Worm (Caenorhabditis elegans) whole organism, L4/young adult: ENCODE measurements around the gene C55C3.1.

Experiments
- W03F9.2 ChIP-seq: fragments of 150-350 bp; optimal IDR thresholded peaks from 2 replicates; lab custom pipeline; 2014; ENCODE audit warnings: missing biosample characterization, missing genetic modification characterization
- dao-5 ChIP-seq: sonication (generic microtip); optimal IDR thresholded peaks from 2 replicates; lab custom pipeline; 2016; ENCODE audit warnings: missing genotype, missing genetic modification characterization, moderate library complexity, missing compliant biosample characterization
- him-1 ChIP-seq: sonication (generic microtip); optimal IDR thresholded peaks from 2 replicates; lab custom pipeline; 2016; ENCODE audit warnings: missing genotype, missing genetic modification reagents, missing genetic modification characterization, missing compliant biosample characterization

Gene C55C3.1

DNA sequence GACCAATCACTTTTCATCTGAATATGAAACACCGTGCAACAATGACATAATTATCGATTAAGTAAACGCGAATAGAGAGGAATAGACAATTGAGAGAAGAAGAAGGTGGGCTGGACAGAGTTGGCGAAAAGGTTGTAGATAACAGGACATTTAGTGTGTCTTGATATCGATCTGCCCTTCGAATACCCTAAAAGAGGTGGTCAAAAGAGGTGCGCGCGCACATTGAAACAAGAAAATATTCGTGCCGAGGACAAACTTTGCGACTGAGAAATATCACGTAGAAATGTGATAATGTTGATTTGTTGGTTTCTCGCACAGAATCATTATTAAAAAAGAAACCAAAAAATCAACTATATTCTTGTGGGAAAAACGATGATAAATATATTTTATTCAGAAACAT lies 41.0 kb downstream of the C55C3.1 start:
- TF ChIP-seq dao-5 (tag; lab: Kevin White, UChicago) (no peak), W03F9.2 (no peak), him-1 (tag; lab: Kevin White, UChicago) (no peak)

DNA sequence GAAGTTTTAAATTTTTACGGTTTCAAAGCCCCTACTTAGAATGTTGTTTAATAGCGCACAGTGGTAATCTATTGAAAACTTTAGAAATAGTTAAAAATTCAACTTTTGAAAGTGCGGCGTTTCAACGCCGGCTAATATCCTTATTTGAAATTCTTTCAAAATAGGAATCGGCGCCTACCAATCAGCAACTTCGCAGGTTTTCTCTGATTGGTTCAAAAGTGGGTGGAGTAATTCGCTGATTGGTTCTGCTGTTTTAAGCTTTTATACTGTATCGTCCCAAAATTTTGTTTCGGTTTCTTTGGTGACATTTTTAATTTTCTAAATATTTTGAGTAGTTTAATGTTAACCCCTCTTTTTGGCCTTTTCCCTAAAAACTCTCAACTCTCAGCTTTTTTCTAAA lies 43.1 kb downstream of the C55C3.1 start:
- no peak for TF ChIP-seq W03F9.2
- TF ChIP-seq dao-5 (tag; lab: Kevin White, UChicago), result no peak
- TF ChIP-seq him-1 (tag; lab: Kevin White, UChicago), result no peak

DNA sequence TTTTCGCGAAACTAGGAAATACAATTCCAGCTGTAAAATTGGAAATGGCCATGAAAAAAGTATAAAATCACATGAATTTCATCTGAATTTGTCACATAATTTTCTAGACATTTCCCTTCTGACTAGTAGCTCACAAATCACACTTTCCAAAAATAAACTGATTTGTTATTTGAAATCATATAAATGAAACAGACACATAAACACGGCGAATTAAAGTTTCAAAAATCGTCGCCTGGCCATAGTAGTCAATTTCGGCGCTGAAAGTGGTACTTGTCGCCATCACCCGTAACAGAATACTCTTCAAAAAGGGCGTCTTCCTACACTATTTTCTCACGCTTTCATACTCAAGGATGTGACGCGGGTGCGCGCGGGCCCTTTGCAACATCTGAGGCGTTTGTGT lies 43.8 kb downstream of the C55C3.1 start:
- TF ChIP-seq dao-5 (tag; lab: Kevin White, UChicago) (no peak), him-1 (tag; lab: Kevin White, UChicago) (no peak), W03F9.2 (no peak)

DNA sequence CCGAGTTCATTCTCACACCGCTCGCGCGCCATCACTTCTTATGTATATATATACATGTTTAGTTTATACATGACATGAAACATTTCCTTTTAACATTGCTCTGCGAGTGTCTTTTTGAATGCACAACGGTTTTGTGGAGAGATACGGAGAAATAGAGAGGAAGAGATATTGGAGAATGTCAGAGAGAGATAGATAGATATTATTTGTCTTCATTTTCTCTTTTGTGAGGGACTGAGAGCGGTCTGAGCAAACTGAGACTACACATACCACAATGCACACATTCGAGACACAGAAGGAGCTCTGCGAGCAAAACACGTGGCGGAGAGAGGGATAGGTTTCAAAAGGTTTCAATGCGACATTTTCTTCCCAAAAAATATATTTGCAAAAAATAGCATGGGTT lies 44.4 kb downstream of the C55C3.1 start:
- no peak for TF ChIP-seq him-1 (tag; lab: Kevin White, UChicago)
- TF ChIP-seq W03F9.2, result no peak
- TF ChIP-seq dao-5 (tag; lab: Kevin White, UChicago), result no peak

DNA sequence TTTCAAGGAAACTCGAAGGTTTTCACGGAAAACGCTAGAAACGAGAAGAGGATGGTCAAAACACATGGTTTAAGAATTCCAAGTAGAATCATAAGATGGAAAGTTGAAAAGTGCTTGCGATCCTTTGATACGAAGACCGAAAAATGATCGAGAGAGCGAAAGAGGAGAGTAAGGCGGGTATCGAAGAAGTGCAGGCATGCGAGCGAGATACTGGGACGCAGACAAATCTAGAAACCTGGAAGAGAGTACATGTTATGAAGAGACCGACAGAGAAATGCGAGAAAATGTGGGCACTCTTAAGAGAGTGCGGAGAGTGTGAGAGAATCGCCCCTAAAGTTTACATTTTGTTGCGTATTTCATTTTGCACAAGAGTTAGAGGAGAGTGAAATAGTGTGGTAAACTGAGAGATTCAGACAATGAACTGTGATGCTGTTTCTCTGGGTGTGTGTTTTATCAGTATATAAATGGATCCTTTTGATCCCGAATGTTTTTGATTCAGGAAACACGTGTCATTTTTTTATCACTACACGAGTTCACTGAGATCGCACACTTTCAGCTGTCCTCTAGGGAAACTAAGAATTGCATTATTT lies 45.2 kb downstream of the C55C3.1 start:
- no peak for TF ChIP-seq W03F9.2
- no peak for TF ChIP-seq dao-5 (tag; lab: Kevin White, UChicago)
- TF ChIP-seq him-1 (tag; lab: Kevin White, UChicago), result no peak

DNA sequence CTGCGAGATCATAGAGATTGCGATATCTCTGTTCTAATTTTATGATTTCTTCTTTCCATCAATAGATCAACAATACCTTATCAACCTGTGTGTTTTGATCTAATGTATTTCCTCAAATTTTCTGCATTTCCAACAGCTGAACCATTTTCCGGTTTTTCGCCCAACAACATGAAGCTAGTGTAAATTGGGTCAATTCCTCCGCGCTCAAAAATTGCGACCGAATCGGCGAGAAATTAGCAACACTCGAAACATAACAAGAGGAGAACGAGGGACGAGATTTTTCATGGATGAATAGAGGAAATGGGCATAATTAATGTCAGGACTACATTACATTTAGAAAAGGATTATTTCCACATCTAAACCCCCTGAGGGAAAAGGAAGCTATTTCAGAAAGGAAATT lies 45.9 kb downstream of the C55C3.1 start:
- TF ChIP-seq him-1 (tag; lab: Kevin White, UChicago) (no peak), dao-5 (tag; lab: Kevin White, UChicago) (no peak), W03F9.2 (no peak)

DNA sequence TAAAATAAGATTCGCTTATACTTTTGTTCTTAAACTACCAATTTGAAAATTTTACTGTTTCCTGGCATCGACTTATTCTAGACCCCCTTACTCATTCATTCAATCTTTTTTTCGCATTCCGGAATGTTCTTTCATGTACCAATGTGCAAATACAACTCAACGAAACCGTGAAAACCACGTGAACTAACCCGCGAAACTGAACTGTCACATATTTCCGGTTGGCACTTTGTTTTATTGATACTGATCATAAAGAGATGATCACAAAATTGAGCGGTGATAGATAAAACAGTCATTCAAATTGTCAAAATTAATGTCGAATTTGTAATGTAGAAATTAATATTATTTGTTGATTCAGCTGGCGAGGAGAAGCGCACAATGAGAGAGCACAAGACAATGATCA lies 47.0 kb downstream of the C55C3.1 start:
- TF ChIP-seq W03F9.2 (no peak), him-1 (tag; lab: Kevin White, UChicago) (no peak), dao-5 (tag; lab: Kevin White, UChicago) (no peak)

DNA sequence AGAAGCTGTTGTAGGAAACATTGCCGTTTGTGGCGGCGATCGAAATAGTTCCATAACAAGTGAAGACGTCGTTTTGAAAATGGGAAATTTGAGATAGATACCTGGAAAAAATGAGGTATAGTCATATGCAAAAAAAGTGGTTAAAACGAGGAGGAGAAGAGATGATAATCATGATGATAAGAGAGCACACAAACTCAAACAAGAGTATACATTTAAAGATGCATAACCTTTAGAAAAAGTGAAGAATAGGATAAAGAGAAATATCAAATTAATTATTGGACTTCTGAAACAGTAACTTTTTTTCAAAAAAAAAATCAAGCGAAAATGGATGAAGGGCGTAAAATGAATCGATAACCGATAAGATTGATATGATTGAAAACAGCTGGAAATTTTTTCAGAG lies 48.9 kb downstream of the C55C3.1 start, which contains the start of gene nhr-46:
Gene nhr-46, minus strand, starts transcription at position 101 of the 400 bp plus-strand sequence.
- TF ChIP-seq W03F9.2 (no peak), dao-5 (tag; lab: Kevin White, UChicago) (no peak), him-1 (tag; lab: Kevin White, UChicago) (no peak)

DNA sequence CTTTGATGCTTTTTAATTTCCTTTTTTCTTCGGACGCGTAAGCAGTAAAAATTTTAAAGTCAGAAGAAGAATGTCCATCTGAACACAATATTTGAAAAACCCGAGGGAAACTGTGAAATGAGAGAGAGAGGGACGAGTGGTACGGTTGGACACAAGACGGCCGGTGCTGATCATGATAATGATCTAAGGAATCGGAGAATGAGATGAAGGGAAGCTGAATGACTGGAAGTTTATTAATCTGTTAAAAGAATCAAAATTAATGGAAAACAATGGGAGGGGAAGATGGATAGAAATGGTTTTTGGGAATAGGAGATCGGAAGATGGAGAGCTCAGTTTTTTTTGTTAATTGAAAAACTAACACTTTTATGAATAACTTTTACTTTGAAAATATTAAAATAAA lies 49.8 kb downstream of the C55C3.1 start:
- TF ChIP-seq dao-5 (tag; lab: Kevin White, UChicago) (no peak), him-1 (tag; lab: Kevin White, UChicago) (no peak), W03F9.2 (no peak)

DNA sequence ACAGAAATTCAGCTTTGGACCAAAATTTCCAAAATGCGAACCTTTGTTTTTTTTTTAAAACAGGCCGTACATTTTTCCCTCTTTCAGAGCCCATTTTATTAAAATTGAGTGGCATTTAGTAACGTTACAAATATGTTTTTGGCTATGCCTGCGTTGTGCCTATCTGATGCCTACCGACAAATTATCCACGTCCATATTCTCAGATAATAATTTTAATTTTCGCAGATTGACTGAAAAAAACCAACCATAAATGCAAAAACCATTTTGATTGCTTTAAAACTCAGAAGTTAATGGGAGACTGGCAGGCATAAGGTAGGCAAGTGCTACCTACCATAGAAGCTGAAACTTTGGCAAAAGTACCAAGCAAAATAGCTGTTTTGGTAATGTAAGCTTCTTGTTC lies 51.8 kb downstream of the C55C3.1 start:
- no peak for TF ChIP-seq W03F9.2
- no peak for TF ChIP-seq him-1 (tag; lab: Kevin White, UChicago)
- TF ChIP-seq dao-5 (tag; lab: Kevin White, UChicago), result no peak

DNA sequence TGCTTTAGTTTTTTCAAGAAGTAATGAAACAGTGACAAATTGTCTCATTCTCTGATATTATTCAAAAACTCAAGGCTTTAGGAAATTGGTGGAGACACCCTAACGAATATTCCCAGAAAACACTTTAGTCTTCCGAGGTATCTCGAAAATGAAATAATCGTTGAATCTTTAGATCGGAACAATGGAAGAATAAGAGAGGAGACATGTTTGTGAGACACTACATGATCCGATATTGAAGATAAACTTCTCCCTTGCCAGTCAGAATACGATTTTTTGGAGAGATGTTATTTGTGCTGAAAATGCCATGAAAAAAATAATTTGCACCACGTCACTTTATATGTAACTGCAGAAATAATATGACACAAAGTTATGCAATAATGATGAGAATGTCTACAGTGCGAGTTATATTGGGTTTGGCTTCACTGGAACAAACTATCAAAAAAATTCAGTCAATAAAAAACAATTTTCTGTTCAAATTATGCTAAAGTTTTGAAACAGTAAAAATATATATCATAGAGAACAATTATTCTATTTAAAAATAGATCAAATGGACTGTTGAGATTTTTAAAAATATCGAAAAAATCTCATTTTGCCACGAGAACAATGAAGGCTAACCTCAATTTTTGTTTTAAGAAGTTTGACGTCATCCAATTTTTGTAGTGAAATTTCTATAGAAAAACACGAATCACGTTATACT lies 52.5 kb downstream of the C55C3.1 start:
- no peak for TF ChIP-seq dao-5 (tag; lab: Kevin White, UChicago)
- no peak for TF ChIP-seq him-1 (tag; lab: Kevin White, UChicago)
- TF ChIP-seq W03F9.2, result no peak

DNA sequence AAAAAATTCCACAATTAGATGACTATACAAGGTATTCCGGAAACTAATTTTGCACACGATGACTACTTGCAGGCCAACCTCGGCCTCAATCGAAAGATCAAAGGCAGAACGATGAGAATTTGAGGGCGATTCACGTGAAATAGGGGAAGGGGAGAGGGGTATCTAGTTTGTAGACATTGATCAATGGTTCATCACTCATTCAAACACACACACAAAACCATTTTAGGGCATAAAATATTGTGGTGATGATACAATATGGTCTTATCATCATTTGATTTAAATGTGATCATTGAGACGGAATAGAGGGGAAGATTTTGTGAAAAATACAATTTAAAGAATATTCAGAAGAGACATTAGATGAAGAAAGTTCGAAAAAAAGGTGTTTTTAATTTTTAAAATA lies 53.9 kb downstream of the C55C3.1 start:
- no peak for TF ChIP-seq W03F9.2
- no peak for TF ChIP-seq him-1 (tag; lab: Kevin White, UChicago)
- no peak for TF ChIP-seq dao-5 (tag; lab: Kevin White, UChicago)
